Fruit fly (Drosophila melanogaster): Measurements from ENCODE around the gene pths.

Gene pths

dm6 chr2L:21153844-21154243 lies 10.8 kb downstream of the pths start (continued):
- TF ChIP-seq CG6683 (GFP tag; optimal IDR thresholded peaks at IDR 0.05) (no peak), CG8478 (optimal IDR thresholded peaks at IDR 0.05) (no peak), CG12391 (tag; optimal IDR thresholded peaks at IDR 0.05) (no peak), CG11247 (GFP tag; IDR thresholded peaks at IDR 0.05) (no peak), Oaz (GFP tag; IDR thresholded peaks at IDR 0.05) (no peak), CoRest (tag; optimal IDR thresholded peaks at IDR 0.05) (no peak), CG10274 (GFP tag; optimal IDR thresholded peaks at IDR 0.05) (no peak), chif (GFP tag; optimal IDR thresholded peaks at IDR 0.05) (no peak), ranshi (GFP tag; IDR thresholded peaks at IDR 0.05) (no peak), chn (GFP tag; optimal IDR thresholded peaks at IDR 0.05) (no peak), Xbp1 (GFP tag; optimal IDR thresholded peaks at IDR 0.05) (no peak), gt (GFP tag; IDR thresholded peaks at IDR 0.05) (no peak), CG7745 (tag; optimal IDR thresholded peaks at IDR 0.05) (no peak), sens-2 (GFP tag; IDR thresholded peaks at IDR 0.05) (no peak), CG34224 (GFP tag; IDR thresholded peaks at IDR 0.05; ENCODE audit: partially characterized antibody) (no peak), H15 (GFP tag; IDR thresholded peaks at IDR 0.05) (no peak), gfzf (GFP tag; optimal IDR thresholded peaks at IDR 0.05) (peak; percentile 55), CG8765 (GFP tag; IDR thresholded peaks at IDR 0.05) (no peak), Bdp1 (GFP tag; optimal IDR thresholded peaks at IDR 0.05) (no peak), CG16779 (GFP tag; IDR thresholded peaks at IDR 0.05) (no peak), CG1529 (GFP tag; optimal IDR thresholded peaks at IDR 0.05) (no peak), bowl (GFP tag; IDR thresholded peaks at IDR 0.05) (no peak), org-1 (GFP tag; optimal IDR thresholded peaks at IDR 0.05) (no peak), CG3065 (GFP tag; optimal IDR thresholded peaks at IDR 0.05) (no peak), CG12659 (GFP tag; optimal IDR thresholded peaks at IDR 0.05) (peak; percentile 25), CG1603 (tag; optimal IDR thresholded peaks at IDR 0.05) (peak; percentile 43), luna (GFP tag; optimal IDR thresholded peaks at IDR 0.05) (no peak), crp (GFP tag; optimal IDR thresholded peaks at IDR 0.05) (peak; percentile 43 to 95), slp2 (GFP tag; optimal IDR thresholded peaks at IDR 0.05) (no peak), CG6813 (GFP tag; optimal IDR thresholded peaks at IDR 0.05) (no peak), sc (optimal IDR thresholded peaks at IDR 0.05) (no peak), sc (GFP tag; optimal IDR thresholded peaks at IDR 0.05) (no peak), esg (GFP tag; conservative IDR thresholded peaks at IDR 0.05) (no peak), hb (GFP tag; IDR thresholded peaks at IDR 0.05; ENCODE audit: partially characterized antibody) (no peak), Usf (GFP tag; optimal IDR thresholded peaks at IDR 0.05) (no peak), Chrac-16 (GFP tag; optimal IDR thresholded peaks at IDR 0.05) (no peak), CG17186 (GFP tag; optimal IDR thresholded peaks at IDR 0.05) (no peak), CG15601 (tag; optimal IDR thresholded peaks at IDR 0.05) (peak; percentile 14), CG12942 (GFP tag; optimal IDR thresholded peaks at IDR 0.05) (no peak), Elba2 (GFP tag; optimal IDR thresholded peaks at IDR 0.05) (no peak), E2f2 (GFP tag; IDR thresholded peaks at IDR 0.05) (peak; percentile 66), Dp (GFP tag; optimal IDR thresholded peaks at IDR 0.05) (peak; percentile 41), Bgb (GFP tag; IDR thresholded peaks at IDR 0.05; ENCODE audit: partially characterized antibody) (peak; percentile 37; the same call in 1 of the 2 replicates), ssp (GFP tag; IDR thresholded peaks at IDR 0.05) (no peak), CG1792 (GFP tag; optimal IDR thresholded peaks at IDR 0.05) (no peak), wdn (GFP tag; IDR thresholded peaks at IDR 0.05) (no peak), caup (GFP tag; optimal IDR thresholded peaks at IDR 0.05; ENCODE audit: severe bottlenecking) (no peak), zf30C (GFP tag; optimal IDR thresholded peaks at IDR 0.05) (no peak), zen (tag; optimal IDR thresholded peaks at IDR 0.05) (no peak), Trl (optimal IDR thresholded peaks at IDR 0.05) (no peak), Trl (GFP tag; optimal IDR thresholded peaks at IDR 0.05) (no peak), jumu (GFP tag; optimal IDR thresholded peaks at IDR 0.05) (no peak), exex (tag; optimal IDR thresholded peaks at IDR 0.05) (no peak)
